Worm (Caenorhabditis elegans) whole organism, L4 larva: Measurements from ENCODE around the gene asps-1.

ENCODE experiments used
- D1046.2 ChIP-seq: fragments of 200-800 bp; sonication (Bioruptor generic); IDR thresholded peaks from 2 replicates; pipeline ENCODE4 v1.3.6; 2022; ENCODE audit warnings: missing genetic modification characterization, missing compliant biosample characterization
- T26A8.4 ChIP-seq: fragments of 200-800 bp; sonication (Bioruptor generic); IDR thresholded peaks from 2 replicates; pipeline ENCODE4 v1.3.6; 2022; ENCODE audit warnings: missing genetic modification characterization, missing compliant biosample characterization
- Y48G9A.11 ChIP-seq: fragments of 200-800 bp; sonication (Bioruptor generic); IDR thresholded peaks from 2 replicates; pipeline ENCODE4 v1.3.6; 2022; ENCODE audit warnings: missing genetic modification reagents, missing genetic modification characterization, missing compliant biosample characterization
- Y5F2A.4 ChIP-seq: fragments of 200-800 bp; sonication (Bioruptor generic); optimal IDR thresholded peaks from 2 replicates; lab custom pipeline; 2018; ENCODE audit warnings: mild to moderate bottlenecking, missing genetic modification characterization, missing compliant biosample characterization
- ZK337.2 ChIP-seq: fragments of 200-800 bp; sonication (Bioruptor generic); IDR thresholded peaks from 2 replicates; pipeline ENCODE4 v1.3.6; 2022; ENCODE audit warnings: missing genetic modification reagents, missing genetic modification characterization, missing compliant biosample characterization
- aha-1 ChIP-seq: fragments of 150-350 bp; peaks from one replicate; lab custom pipeline; 2014; ENCODE audit warnings: missing biosample characterization, missing genetic modification characterization
- ceh-20 ChIP-seq: fragments of 200-800 bp; sonication (Bioruptor generic); IDR thresholded peaks from 2 replicates; pipeline ENCODE4 v1.3.6; 2022; ENCODE audit warnings: missing genetic modification reagents, missing genetic modification characterization, missing compliant biosample characterization
- ceh-62 ChIP-seq: sonication (generic microtip); optimal IDR thresholded peaks from 2 replicates; lab custom pipeline; 2017; ENCODE audit warnings: missing biosample characterization, missing genetic modification characterization
- cey-2 ChIP-seq: sonication (generic microtip); optimal IDR thresholded peaks from 3 replicates; lab custom pipeline; 2017; ENCODE audit warnings: missing genetic modification characterization, mild to moderate bottlenecking, missing compliant biosample characterization, antibody characterized with exemption, borderline replicate concordance; ENCODE audit not compliant: insufficient read depth
- dmd-6 ChIP-seq: fragments of 200-800 bp; sonication (Bioruptor generic); IDR thresholded peaks from 2 replicates; pipeline ENCODE4 v1.3.6; 2022; ENCODE audit warnings: missing genetic modification reagents, missing genetic modification characterization, missing compliant biosample characterization
- hlh-11 ChIP-seq: fragments of 200-800 bp; sonication (Bioruptor generic); optimal IDR thresholded peaks from 2 replicates; lab custom pipeline; 2018; ENCODE audit warnings: mild to moderate bottlenecking, missing genetic modification characterization, missing compliant biosample characterization
- hmg-1.1 ChIP-seq: fragments of 200-800 bp; sonication (Bioruptor generic); IDR thresholded peaks from 2 replicates; pipeline ENCODE4 v1.3.6; 2022; ENCODE audit warnings: missing genetic modification reagents, missing genetic modification characterization, missing compliant biosample characterization
- jun-1 ChIP-seq: fragments of 150-350 bp; optimal IDR thresholded peaks from 2 replicates; lab custom pipeline; 2014; ENCODE audit warnings: missing biosample characterization, missing genetic modification reagents, missing genetic modification characterization
- lin-1 ChIP-seq: fragments of 200-800 bp; sonication (Bioruptor generic); IDR thresholded peaks from 2 replicates; pipeline ENCODE4 v1.3.6; 2022; ENCODE audit warnings: missing genetic modification reagents, missing genetic modification characterization, missing compliant biosample characterization
- lin-13 ChIP-seq: fragments of 150-350 bp; optimal IDR thresholded peaks from 2 replicates; lab custom pipeline; 2014; ENCODE audit warnings: missing biosample characterization, missing genetic modification reagents, missing genetic modification characterization
- lin-15B ChIP-seq: fragments of 150-350 bp; sonication (generic microtip); optimal IDR thresholded peaks from 3 replicates; lab custom pipeline; 2014; ENCODE audit warnings: missing biosample characterization, missing genetic modification characterization
- lin-29 ChIP-seq: fragments of 200-800 bp; sonication (Bioruptor generic); IDR thresholded peaks from 2 replicates; pipeline ENCODE4 v1.3.6; 2022; ENCODE audit warnings: missing genetic modification reagents, missing genetic modification characterization, missing compliant biosample characterization
- mep-1 ChIP-seq: fragments of 150-350 bp; sonication (generic microtip); optimal IDR thresholded peaks from 3 replicates; lab custom pipeline; 2014; ENCODE audit warnings: missing biosample characterization, missing genetic modification characterization
- mes-2 ChIP-seq: sonication (generic microtip); optimal IDR thresholded peaks from 2 replicates; lab custom pipeline; 2016; ENCODE audit warnings: missing genotype, mild to moderate bottlenecking, missing genetic modification characterization, missing compliant biosample characterization; ENCODE audit not compliant: poor library complexity, severe bottlenecking
- mxl-2 ChIP-seq: fragments of 200-800 bp; sonication (Bioruptor generic); conservative IDR thresholded peaks from 2 replicates; pipeline ENCODE4 v1.3.6; 2022; ENCODE audit warnings: missing genetic modification reagents, missing genetic modification characterization, missing compliant biosample characterization
- mxl-3 ChIP-seq: fragments of 200-800 bp; sonication (Bioruptor generic); optimal IDR thresholded peaks from 2 replicates; lab custom pipeline; 2018; ENCODE audit warnings: mild to moderate bottlenecking, missing genetic modification characterization, missing compliant biosample characterization
- nhr-25 ChIP-seq: sonication (generic microtip); optimal IDR thresholded peaks from 2 replicates; lab custom pipeline; 2017; ENCODE audit warnings: missing genetic modification characterization, mild to moderate bottlenecking, missing compliant biosample characterization, antibody characterized with exemption, moderate library complexity, borderline replicate concordance; ENCODE audit not compliant: insufficient read depth
- nhr-28 ChIP-seq: fragments of 150-350 bp; optimal IDR thresholded peaks from 2 replicates; lab custom pipeline; 2014; ENCODE audit warnings: missing biosample characterization, missing genetic modification characterization
- nhr-6 ChIP-seq: fragments of 150-350 bp; optimal IDR thresholded peaks from 2 replicates; lab custom pipeline; 2014; ENCODE audit warnings: missing biosample characterization, missing genetic modification characterization
- php-3 ChIP-seq: fragments of 200-800 bp; sonication (Bioruptor generic); IDR thresholded peaks from 2 replicates; pipeline ENCODE4 v1.3.6; 2022; ENCODE audit warnings: missing genetic modification reagents, missing genetic modification characterization, missing compliant biosample characterization
- pqm-1 ChIP-seq: sonication (generic microtip); optimal IDR thresholded peaks from 2 replicates; lab custom pipeline; 2017; ENCODE audit warnings: missing biosample characterization, missing genetic modification characterization
- set-16 ChIP-seq: fragments of 200-800 bp; sonication (Bioruptor generic); IDR thresholded peaks from 2 replicates; pipeline ENCODE4 v1.3.6; 2022; ENCODE audit warnings: missing genetic modification reagents, missing genetic modification characterization, missing compliant biosample characterization
- unc-130 ChIP-seq: sonication (generic microtip); optimal IDR thresholded peaks from 2 replicates; lab custom pipeline; 2016; ENCODE audit warnings: missing genetic modification reagents, missing genetic modification characterization, missing compliant biosample characterization
- unc-39 ChIP-seq: sonication (generic microtip); optimal IDR thresholded peaks from 2 replicates; lab custom pipeline; 2017; ENCODE audit warnings: missing biosample characterization, missing genetic modification characterization
- unc-62 ChIP-seq, 3 experiments: fragments of 150-350 bp in 1 of 3; sonication (generic microtip); optimal IDR thresholded peaks in 2 of 3; peaks in 1 of 3; 1 replicate in 1 of 3; 2 replicates in 2 of 3; lab custom pipeline; 2014 to 2017; ENCODE audit warnings: missing biosample characterization in 3 of 3, missing genetic modification characterization in 3 of 3, missing genetic modification reagents in 3 of 3, missing genotype in 1 of 3
- zip-11 ChIP-seq: fragments of 200-800 bp; sonication (Bioruptor generic); IDR thresholded peaks from 2 replicates; pipeline ENCODE4 v1.3.6; 2022; ENCODE audit warnings: missing genetic modification characterization, missing compliant biosample characterization
- zip-2 ChIP-seq: fragments of 150-350 bp; optimal IDR thresholded peaks from 2 replicates; lab custom pipeline; 2014; ENCODE audit warnings: missing biosample characterization, missing genetic modification characterization

The asps-1 gene

ce11 chrV:10297099-10297498 lies 20.1 kb downstream of the asps-1 start, which contains the start of gene B0024.4:
B0024.4 (plus strand) TSS chrV:10297399.
- no peak for TF ChIP-seq mxl-2 (GFP tag; lab: Robert Waterston, UW)
- TF ChIP-seq unc-62 (GFP tag; optimal IDR thresholded peaks at IDR 0.05 in 1 of 2; lab: Kevin White, UChicago), result peak in 1 of 2 experiments; percentile 20
- TF ChIP-seq unc-62 (tag; optimal IDR thresholded peaks at IDR 0.05; lab: Kevin White, UChicago), result no peak
- TF ChIP-seq lin-13 (GFP tag; lab: Kevin White, UChicago), result no peak
- TF ChIP-seq pqm-1 (tag; lab: Kevin White, UChicago), result peak; percentile 15
- no peak for TF ChIP-seq lin-1 (GFP tag; lab: Robert Waterston, UW)
- TF ChIP-seq mes-2 (tag; lab: Kevin White, UChicago), result no peak

- TF ChIP-seq T26A8.4 (GFP tag; lab: Robert Waterston, UW) (no peak), jun-1 (tag; lab: Kevin White, UChicago) (no peak), ZK337.2 (no peak)
These were observed 22.6 kb downstream of the asps-1 start, which contains the start of gene col-150 for ce11 chrV:10294549-10294948. col-150 (minus strand) TSS chrV:10294649.

ce11 chrV:10292819-10293357 lies 24.3 kb downstream of the asps-1 start, which contains the start of gene col-149:
col-149 (minus strand) TSS chrV:10292869.
- TF ChIP-seq nhr-6 (tag; lab: Kevin White, UChicago), result no peak
- peak; percentile 51 for TF ChIP-seq hlh-11 (tag; lab: Kevin White, UChicago)
- TF ChIP-seq mxl-3 (GFP tag; lab: Kevin White, UChicago), result peak; percentile 59
- TF ChIP-seq cey-2 (tag; lab: Kevin White, UChicago), result peak; percentile 3
- TF ChIP-seq D1046.2 (GFP tag; lab: Robert Waterston, UW), result peak; percentile 6; the same call in 1 of the 2 replicates
- no peak for TF ChIP-seq Y5F2A.4
- TF ChIP-seq hmg-1.1 (GFP tag; lab: Robert Waterston, UW), result no peak
- TF ChIP-seq php-3 (GFP tag; lab: Robert Waterston, UW), result no peak
- no peak for TF ChIP-seq lin-29 (GFP tag; lab: Robert Waterston, UW)
- TF ChIP-seq unc-130 (GFP tag; lab: Kevin White, UChicago), result no peak
- no peak for TF ChIP-seq mep-1 (tag; lab: Kevin White, UChicago)
- no peak for TF ChIP-seq lin-1 (GFP tag; lab: Robert Waterston, UW)
- TF ChIP-seq pqm-1 (tag; lab: Kevin White, UChicago), result peak; percentile 66
- no peak for TF ChIP-seq ceh-20 (GFP tag; lab: Robert Waterston, UW)
- no peak for TF ChIP-seq unc-39 (tag; lab: Kevin White, UChicago)
- TF ChIP-seq aha-1 (tag; lab: Kevin White, UChicago), result peak; percentile 26
- no peak for TF ChIP-seq nhr-25 (tag; lab: Kevin White, UChicago)
- peak; percentile 81 for TF ChIP-seq nhr-28 (tag; lab: Kevin White, UChicago)
- TF ChIP-seq zip-11 (GFP tag; lab: Robert Waterston, UW), result no peak
- peak in 1 of 2 experiments; percentile 62 for TF ChIP-seq unc-62 (GFP tag; optimal IDR thresholded peaks at IDR 0.05 in 1 of 2; lab: Kevin White, UChicago)
- no peak for TF ChIP-seq unc-62 (tag; optimal IDR thresholded peaks at IDR 0.05; lab: Kevin White, UChicago)
- TF ChIP-seq Y48G9A.11 (GFP tag; lab: Robert Waterston, UW), result no peak

ce11 chrV:10291848-10292247 lies 25.3 kb downstream of the asps-1 start:
- TF ChIP-seq aha-1 (tag; lab: Kevin White, UChicago) (peak; percentile 14), set-16 (GFP tag; lab: Robert Waterston, UW) (peak; percentile 76; the same call in 1 of the 2 replicates), dmd-6 (GFP tag; lab: Robert Waterston, UW) (no peak)

ce11 chrV:10289743-10290142 lies 27.5 kb downstream of the asps-1 start, which contains the start of gene B0024.15:
B0024.15 (plus strand) TSS chrV:10290043.
- TF ChIP-seq lin-1 (GFP tag; lab: Robert Waterston, UW), result no peak
- TF ChIP-seq mxl-3 (GFP tag; lab: Kevin White, UChicago), result no peak
- TF ChIP-seq lin-15B (tag; lab: Kevin White, UChicago), result no peak
- TF ChIP-seq zip-2, result no peak
- TF ChIP-seq ceh-62, result no peak
- peak; percentile 47 for TF ChIP-seq aha-1 (tag; lab: Kevin White, UChicago)
